Fruit fly (Drosophila melanogaster) whole organism, embryonic: Measurements from ENCODE around the gene Tlk.
A peak's percentile ranks its signal among the peaks of the same experiment; 100 is the strongest.

Source experiments
- BEAF-32 ChIP-seq: fragments of 200-800 bp; sonication (Bioruptor generic); optimal IDR thresholded peaks from 3 replicates; lab custom pipeline; 2017; ENCODE audit warnings: missing biosample characterization, missing genetic modification characterization, mild to moderate bottlenecking, moderate library complexity, missing genetic modification reagents
- Bgb ChIP-seq: fragments of 200-800 bp; sonication (Bioruptor generic); IDR thresholded peaks from 2 replicates; pipeline ENCODE4 v1.3.6; 2022; ENCODE audit warnings: missing biosample characterization, missing genetic modification characterization; ENCODE audit not compliant: partially characterized antibody
- CG11247 ChIP-seq: fragments of 200-800 bp; sonication (Bioruptor generic); IDR thresholded peaks from 2 replicates; pipeline ENCODE4 v1.3.6; 2022; ENCODE audit warnings: missing biosample characterization, missing genetic modification characterization
- CG11560 ChIP-seq: fragments of 200-800 bp; sonication (Bioruptor generic); IDR thresholded peaks from 3 replicates; pipeline ENCODE4 v1.3.6; 2022; ENCODE audit warnings: missing biosample characterization, missing genetic modification characterization
- CG13287 ChIP-seq: fragments of 200-800 bp; sonication (Bioruptor generic); IDR thresholded peaks from 2 replicates; pipeline ENCODE4 v1.3.6; 2022; ENCODE audit warnings: missing biosample characterization, missing genetic modification characterization; ENCODE audit not compliant: partially characterized antibody
- CG14860 ChIP-seq: fragments of 200-800 bp; sonication (Bioruptor generic); IDR thresholded peaks from 3 replicates; pipeline ENCODE4 v1.3.6; 2022; ENCODE audit warnings: missing biosample characterization, missing genetic modification characterization; ENCODE audit not compliant: partially characterized antibody
- CG16813 ChIP-seq: fragments of 200-800 bp; sonication (Bioruptor generic); IDR thresholded peaks from 3 replicates; pipeline ENCODE4 v1.3.6; 2022; ENCODE audit warnings: missing biosample characterization, missing genetic modification characterization; ENCODE audit not compliant: partially characterized antibody
- CG2129 ChIP-seq: fragments of 200-800 bp; sonication (Bioruptor generic); IDR thresholded peaks from 2 replicates; pipeline ENCODE4 v1.3.6; 2022; ENCODE audit warnings: missing biosample characterization, missing genetic modification characterization; ENCODE audit not compliant: partially characterized antibody
- CG34224 ChIP-seq: fragments of 200-800 bp; sonication (Bioruptor generic); IDR thresholded peaks from 3 replicates; pipeline ENCODE4 v1.3.6; 2022; ENCODE audit warnings: missing biosample characterization, missing genetic modification characterization; ENCODE audit not compliant: partially characterized antibody
- CG6791 ChIP-seq: fragments of 200-800 bp; sonication (Bioruptor generic); IDR thresholded peaks from 3 replicates; pipeline ENCODE4 v1.3.6; 2022; ENCODE audit warnings: missing biosample characterization, missing genetic modification characterization; ENCODE audit not compliant: partially characterized antibody
- CG7963 ChIP-seq: fragments of 200-800 bp; sonication (Bioruptor generic); IDR thresholded peaks from 3 replicates; pipeline ENCODE4 v1.3.6; 2022; ENCODE audit warnings: missing biosample characterization, missing genetic modification characterization; ENCODE audit not compliant: partially characterized antibody
- Dad ChIP-seq: fragments of 200-800 bp; sonication (Bioruptor generic); optimal IDR thresholded peaks from 3 replicates; lab custom pipeline; 2016; ENCODE audit warnings: missing biosample characterization, missing genetic modification characterization
- Dll ChIP-seq: fragments of 200-800 bp; sonication (Bioruptor generic); IDR thresholded peaks from 4 replicates; pipeline ENCODE4 v1.3.6; 2022; ENCODE audit warnings: missing biosample characterization, missing genetic modification characterization; ENCODE audit not compliant: partially characterized antibody
- Doc3 ChIP-seq: fragments of 200-800 bp; sonication (Bioruptor generic); IDR thresholded peaks from 3 replicates; pipeline ENCODE4 v1.3.6; 2022; ENCODE audit warnings: missing biosample characterization, missing genetic modification characterization; ENCODE audit not compliant: partially characterized antibody
- Dp ChIP-seq: fragments of 200-800 bp; sonication (Bioruptor generic); optimal IDR thresholded peaks from 2 replicates; lab custom pipeline; 2018; ENCODE audit warnings: missing biosample characterization, mild to moderate bottlenecking, missing genetic modification characterization, moderate library complexity
- Dref ChIP-seq: fragments of 200-800 bp; sonication (Bioruptor generic); IDR thresholded peaks from 2 replicates; pipeline ENCODE4 v1.3.6; 2022; ENCODE audit warnings: missing biosample characterization, missing genetic modification characterization
- E2f2 ChIP-seq: fragments of 200-800 bp; sonication (Bioruptor generic); IDR thresholded peaks from 2 replicates; pipeline ENCODE4 v1.3.6; 2022; ENCODE audit warnings: missing biosample characterization, missing genetic modification characterization
- HLH4C ChIP-seq: fragments of 200-800 bp; sonication (Bioruptor generic); IDR thresholded peaks from 3 replicates; pipeline ENCODE4 v1.3.6; 2022; ENCODE audit warnings: missing biosample characterization, missing genetic modification characterization; ENCODE audit not compliant: partially characterized antibody
- Hr78 ChIP-seq, 2 experiments: fragments of 200-800 bp in 1 of 2; fragments of >200 bp in 1 of 2; sonication (Bioruptor generic) in 1 of 2; optimal IDR thresholded peaks; 2 replicates each; lab custom pipeline; 2017 to 2019; ENCODE audit warnings: missing biosample characterization in 2 of 2, missing genetic modification characterization in 2 of 2, mild to moderate bottlenecking in 1 of 2, moderate library complexity in 1 of 2
- MBD-R2 ChIP-seq: fragments of 200-800 bp; sonication (Bioruptor generic); IDR thresholded peaks from 2 replicates; pipeline ENCODE4 v1.3.6; 2022; ENCODE audit warnings: missing biosample characterization, missing genetic modification characterization
- Med ChIP-seq: fragments of 200-800 bp; sonication (Bioruptor generic); peaks from one replicate; lab custom pipeline; 2016; ENCODE audit warnings: missing biosample characterization, missing genetic modification characterization, mild to moderate bottlenecking, inconsistent platforms, moderate library complexity
- Opbp ChIP-seq: fragments of 200-800 bp; sonication (Bioruptor generic); IDR thresholded peaks from 3 replicates; pipeline ENCODE4 v1.3.6; 2022; ENCODE audit warnings: missing biosample characterization, missing genetic modification characterization; ENCODE audit not compliant: partially characterized antibody
- Scr ChIP-seq: fragments of 200-800 bp; sonication (Bioruptor generic); IDR thresholded peaks from 2 replicates; pipeline ENCODE4 v1.3.6; 2022; ENCODE audit warnings: missing biosample characterization, missing genetic modification characterization; ENCODE audit not compliant: partially characterized antibody
- Sry-δ ChIP-seq: fragments of 200-800 bp; sonication (Bioruptor generic); optimal IDR thresholded peaks from 2 replicates; lab custom pipeline; 2016; ENCODE audit warnings: missing biosample characterization, missing genetic modification characterization
- amos ChIP-seq: fragments of 200-800 bp; sonication (Bioruptor generic); IDR thresholded peaks from 2 replicates; pipeline ENCODE4 v1.3.6; 2022; ENCODE audit warnings: missing biosample characterization, missing genetic modification characterization; ENCODE audit not compliant: partially characterized antibody
- ato ChIP-seq: fragments of 200-800 bp; sonication (Bioruptor generic); IDR thresholded peaks from 2 replicates; pipeline ENCODE4 v1.3.6; 2022; ENCODE audit warnings: missing biosample characterization, missing genetic modification characterization; ENCODE audit not compliant: partially characterized antibody
- bbx ChIP-seq: fragments of 200-800 bp; sonication (Bioruptor generic); IDR thresholded peaks from 2 replicates; pipeline ENCODE4 v1.3.6; 2022; ENCODE audit warnings: missing biosample characterization, missing genetic modification characterization; ENCODE audit not compliant: partially characterized antibody
- chinmo ChIP-seq: fragments of 200-800 bp; sonication (Bioruptor generic); IDR thresholded peaks from 4 replicates; pipeline ENCODE4 v1.3.6; 2022; ENCODE audit warnings: missing biosample characterization, missing genetic modification characterization; ENCODE audit not compliant: partially characterized antibody
- gfzf ChIP-seq: fragments of 200-800 bp; sonication (Bioruptor generic); optimal IDR thresholded peaks from 2 replicates; lab custom pipeline; 2016; ENCODE audit warnings: missing biosample characterization, mild to moderate bottlenecking, missing genetic modification characterization, moderate library complexity
- hbn ChIP-seq: fragments of 200-800 bp; sonication (Bioruptor generic); IDR thresholded peaks from 2 replicates; pipeline ENCODE4 v1.3.6; 2022; ENCODE audit warnings: missing biosample characterization, missing genetic modification characterization; ENCODE audit not compliant: partially characterized antibody
- inv ChIP-seq: fragments of 200-800 bp; sonication (Bioruptor generic); IDR thresholded peaks from 2 replicates; pipeline ENCODE4 v1.3.6; 2022; ENCODE audit warnings: missing biosample characterization, missing genetic modification characterization; ENCODE audit not compliant: partially characterized antibody
- knrl ChIP-seq: fragments of 200-800 bp; sonication (Bioruptor generic); IDR thresholded peaks from 3 replicates; pipeline ENCODE4 v1.3.6; 2022; ENCODE audit warnings: missing biosample characterization, missing genetic modification characterization; ENCODE audit not compliant: partially characterized antibody
- mld ChIP-seq: fragments of 200-800 bp; sonication (Bioruptor generic); IDR thresholded peaks from 3 replicates; pipeline ENCODE4 v1.3.6; 2022; ENCODE audit warnings: missing biosample characterization, missing genetic modification characterization; ENCODE audit not compliant: partially characterized antibody
- nerfin-2 ChIP-seq: fragments of 200-800 bp; sonication (Bioruptor generic); IDR thresholded peaks from 2 replicates; pipeline ENCODE4 v1.3.6; 2022; ENCODE audit warnings: missing biosample characterization, missing genetic modification characterization; ENCODE audit not compliant: partially characterized antibody
- pros ChIP-seq: fragments of 200-800 bp; sonication (Bioruptor generic); optimal IDR thresholded peaks from 3 replicates; lab custom pipeline; 2019; ENCODE audit warnings: missing biosample characterization, mild to moderate bottlenecking, missing genetic modification characterization, moderate library complexity
- pzg ChIP-seq: fragments of 200-800 bp; sonication (Bioruptor generic); optimal IDR thresholded peaks from 3 replicates; lab custom pipeline; 2018; ENCODE audit warnings: missing biosample characterization, mild to moderate bottlenecking, missing genetic modification characterization, moderate library complexity
- sna ChIP-seq: fragments of 200-800 bp; sonication (Bioruptor generic); IDR thresholded peaks from 2 replicates; pipeline ENCODE4 v1.3.6; 2022; ENCODE audit warnings: missing biosample characterization, missing genetic modification characterization; ENCODE audit not compliant: partially characterized antibody
- tna ChIP-seq: fragments of 200-800 bp; sonication (Bioruptor generic); IDR thresholded peaks from 2 replicates; pipeline ENCODE4 v1.3.6; 2022; ENCODE audit warnings: missing biosample characterization, missing genetic modification characterization; ENCODE audit not compliant: partially characterized antibody
- unc-4 ChIP-seq: fragments of 200-800 bp; sonication (Bioruptor generic); IDR thresholded peaks from 2 replicates; pipeline ENCODE4 v1.3.6; 2022; ENCODE audit warnings: missing biosample characterization, missing genetic modification characterization; ENCODE audit not compliant: partially characterized antibody
- vnd ChIP-seq: fragments of 200-800 bp; sonication (Bioruptor generic); IDR thresholded peaks from 3 replicates; pipeline ENCODE4 v1.3.6; 2022; ENCODE audit warnings: missing biosample characterization, missing genetic modification characterization; ENCODE audit not compliant: partially characterized antibody
- zen2 ChIP-seq: fragments of 200-800 bp; sonication (Bioruptor generic); IDR thresholded peaks from 3 replicates; pipeline ENCODE4 v1.3.6; 2022; ENCODE audit warnings: missing biosample characterization, missing genetic modification characterization; ENCODE audit not compliant: partially characterized antibody

Tlk gene

DNA sequence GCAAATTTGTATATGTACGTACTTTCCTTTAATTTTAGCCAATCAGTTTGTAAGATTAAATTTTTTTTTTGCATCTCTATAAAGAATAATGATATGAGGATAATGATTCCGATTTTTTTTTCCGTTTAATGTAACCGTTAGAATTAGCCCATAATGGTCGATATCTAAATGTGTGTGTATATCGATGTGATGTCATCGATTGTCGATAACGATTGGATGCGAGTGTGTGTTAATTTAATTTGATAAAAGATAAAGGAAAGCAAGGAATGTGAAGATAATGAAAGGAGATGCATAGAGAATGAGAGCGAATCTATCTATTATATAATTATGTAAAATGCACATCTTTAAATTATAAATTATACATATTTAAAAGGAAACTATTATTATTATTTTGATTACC lies 68.6 kb downstream of the Tlk start (continued):
- TF ChIP-seq nerfin-2 (GFP tag; lab: Robert Waterston, UW), result peak; percentile 86
- no peak for TF ChIP-seq CG11560

DNA sequence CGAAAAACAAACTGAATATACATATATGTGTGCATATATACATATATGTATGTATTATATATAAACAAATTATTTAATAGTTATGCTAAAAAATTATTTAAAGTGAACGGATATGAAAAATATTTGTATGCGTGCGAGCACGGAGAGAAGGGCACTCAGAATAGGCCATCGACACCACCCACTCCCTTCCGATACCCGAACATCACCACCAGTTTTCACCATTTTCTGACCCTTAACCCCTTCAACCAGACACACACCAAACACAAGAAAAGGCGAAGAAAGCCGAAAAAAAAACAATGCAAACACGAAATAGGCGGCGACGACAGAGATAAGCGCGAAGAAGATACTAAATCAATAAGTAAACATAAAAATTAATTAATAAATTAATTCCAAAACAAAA lies 69.5 kb downstream of the Tlk start:
- TF ChIP-seq Hr78 (GFP tag; optimal IDR thresholded peaks at IDR 0.05; lab: Kevin White, UChicago) (peak in 1 of 2 experiments; percentile 86), pros (peak; percentile 10), Dad (GFP tag; lab: Kevin White, UChicago) (no peak), CG11247 (GFP tag; lab: Robert Waterston, UW) (no peak)

DNA sequence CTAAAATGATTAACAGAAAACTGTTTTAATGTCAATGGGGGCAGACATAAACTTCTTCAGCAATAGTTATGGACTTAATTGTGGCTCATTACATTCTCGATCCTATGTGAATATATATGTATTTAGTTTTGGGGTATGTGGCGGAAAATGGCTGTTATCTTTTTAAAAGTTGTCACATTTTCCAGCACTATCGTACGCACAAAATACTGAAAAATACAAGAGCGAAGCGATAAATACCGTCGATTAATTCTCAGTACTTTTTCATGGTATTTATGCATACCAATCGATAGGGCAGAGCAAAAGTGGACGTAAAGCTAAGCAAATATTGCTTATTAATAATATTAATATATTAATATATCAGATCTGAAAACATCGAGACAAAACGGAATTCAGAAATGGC lies 70.0 kb downstream of the Tlk start, which contains the start of gene HIP-R:
HIP-R (plus strand) TSS at position 201 of the 400 bp plus-strand sequence.
- TF ChIP-seq Doc3, result peak; percentile 53
- peak; percentile 45; the same call in 1 of the 2 replicates for TF ChIP-seq MBD-R2 (GFP tag; lab: Robert Waterston, UW)
- TF ChIP-seq bbx (GFP tag; lab: Robert Waterston, UW), result peak; percentile 73
- TF ChIP-seq sna (GFP tag; lab: Robert Waterston, UW), result peak; percentile 29; the same call in 1 of the 2 replicates
- TF ChIP-seq CG13287 (GFP tag; lab: Robert Waterston, UW), result peak; percentile 78
- peak; percentile 64 for TF ChIP-seq Dref (GFP tag; lab: Robert Waterston, UW)
- TF ChIP-seq vnd (GFP tag; lab: Robert Waterston, UW), result peak; percentile 47; the same call in 1 of the 3 replicates
- TF ChIP-seq inv, result peak; percentile 57; the same call in 1 of the 2 replicates
- peak; percentile 72 for TF ChIP-seq unc-4
- TF ChIP-seq CG2129 (GFP tag; lab: Robert Waterston, UW), result peak; percentile 37; the same call in 1 of the 2 replicates
- peak; percentile 38; the same call in 2 of the 3 replicates for TF ChIP-seq zen2
- TF ChIP-seq tna (GFP tag; lab: Robert Waterston, UW), result peak; percentile 17
- peak; percentile 27; the same call in 1 of the 2 replicates for TF ChIP-seq ato
- peak; percentile 62 for TF ChIP-seq hbn (GFP tag; lab: Robert Waterston, UW)
- TF ChIP-seq CG7963 (GFP tag; lab: Robert Waterston, UW), result peak; percentile 46; the same call in 1 of the 3 replicates
- peak; percentile 3 for TF ChIP-seq Sry-δ (GFP tag; lab: Kevin White, UChicago)
- peak; percentile 72 for TF ChIP-seq E2f2 (GFP tag; lab: Robert Waterston, UW)
- peak; percentile 73; the same call in 1 of the 2 replicates for TF ChIP-seq amos
- 0 out of 3 replicates have a peak, but pooled peaks have one; percentile 7 for TF ChIP-seq mld (GFP tag; lab: Robert Waterston, UW)
- peak; percentile 67 for TF ChIP-seq HLH4C (GFP tag; lab: Robert Waterston, UW)
- TF ChIP-seq nerfin-2 (GFP tag; lab: Robert Waterston, UW), result peak; percentile 34
- TF ChIP-seq chinmo, result 0 out of 4 replicates have a peak, but pooled peaks have one; percentile 41
- TF ChIP-seq CG6791 (GFP tag; lab: Robert Waterston, UW), result peak; percentile 67
- TF ChIP-seq knrl (GFP tag; lab: Robert Waterston, UW), result peak; percentile 63; the same call in 2 of the 3 replicates
- TF ChIP-seq Opbp (GFP tag; lab: Robert Waterston, UW), result peak; percentile 80; the same call in 2 of the 3 replicates
- TF ChIP-seq CG34224 (GFP tag; lab: Robert Waterston, UW), result peak; percentile 71
- TF ChIP-seq gfzf (GFP tag; lab: Kevin White, UChicago), result peak; percentile 16
- TF ChIP-seq Med (GFP tag; lab: Kevin White, UChicago), result peak; percentile 18
- TF ChIP-seq Dp, result peak; percentile 18
- peak; percentile 6 for TF ChIP-seq pzg (GFP tag; lab: Kevin White, UChicago)
- peak; percentile 76 for TF ChIP-seq Dll (GFP tag; lab: Robert Waterston, UW)
- TF ChIP-seq BEAF-32, result peak; percentile 43
- peak; percentile 71 for TF ChIP-seq Scr (GFP tag; lab: Robert Waterston, UW)
- peak; percentile 77 for TF ChIP-seq Bgb
- peak; percentile 57; the same call in 2 of the 3 replicates for TF ChIP-seq CG14860 (GFP tag; lab: Robert Waterston, UW)
- peak; percentile 68 for TF ChIP-seq CG16813
